Worm (Caenorhabditis elegans) whole organism, young adult: ENCODE data around the gene sre-35.

Experiments used
- F10E7.11 ChIP-seq: sonication (generic microtip); optimal IDR thresholded peaks from 2 replicates; lab custom pipeline; 2017; ENCODE audit warnings: mild to moderate bottlenecking, missing genetic modification characterization, moderate library complexity, missing compliant biosample characterization
- F23B12.7 ChIP-seq: sonication (generic microtip); optimal IDR thresholded peaks from 2 replicates; lab custom pipeline; 2017; ENCODE audit warnings: missing genetic modification characterization, mild to moderate bottlenecking, missing compliant biosample characterization, antibody characterized with exemption, moderate library complexity; ENCODE audit not compliant: insufficient read depth
- F33H1.4 ChIP-seq: fragments of 200-800 bp; sonication (Bioruptor generic); IDR thresholded peaks from 2 replicates; pipeline ENCODE4 v1.3.6; 2022; ENCODE audit warnings: missing genetic modification reagents, missing genetic modification characterization, missing compliant biosample characterization
- F37B4.10 ChIP-seq: fragments of 200-800 bp; sonication (Bioruptor generic); IDR thresholded peaks from 2 replicates; pipeline ENCODE4 v1.3.6; 2022; ENCODE audit warnings: missing genetic modification characterization, missing compliant biosample characterization
- F49E8.2 ChIP-seq: sonication (generic microtip); optimal IDR thresholded peaks from 3 replicates; lab custom pipeline; 2017; ENCODE audit warnings: missing genetic modification characterization, mild to moderate bottlenecking, missing compliant biosample characterization, antibody characterized with exemption, moderate library complexity; ENCODE audit not compliant: insufficient read depth
- F57A8.1 ChIP-seq: fragments of 200-800 bp; sonication (Bioruptor generic); optimal IDR thresholded peaks from 2 replicates; lab custom pipeline; 2018; ENCODE audit warnings: mild to moderate bottlenecking, missing genetic modification characterization, moderate library complexity, missing compliant biosample characterization
- F57C9.4 ChIP-seq: sonication (generic microtip); optimal IDR thresholded peaks from 2 replicates; lab custom pipeline; 2017; ENCODE audit warnings: mild to moderate bottlenecking, missing genetic modification characterization, missing compliant biosample characterization
- K12H6.12 ChIP-seq: fragments of 200-800 bp; sonication (Bioruptor generic); optimal IDR thresholded peaks from 2 replicates; lab custom pipeline; 2018; ENCODE audit warnings: mild to moderate bottlenecking, missing genetic modification characterization, missing compliant biosample characterization
- Y56A3A.18 ChIP-seq: fragments of 200-800 bp; sonication (Bioruptor generic); IDR thresholded peaks from 2 replicates; pipeline ENCODE4 v1.3.6; 2022; ENCODE audit warnings: missing genetic modification reagents, missing genetic modification characterization, missing compliant biosample characterization
- atf-7 ChIP-seq: sonication (generic microtip); optimal IDR thresholded peaks from 2 replicates; lab custom pipeline; 2017; ENCODE audit warnings: mild to moderate bottlenecking, missing genetic modification characterization, missing compliant biosample characterization
- bed-2 ChIP-seq: fragments of 200-800 bp; sonication (Bioruptor generic); IDR thresholded peaks from 2 replicates; pipeline ENCODE4 v1.3.6; 2022; ENCODE audit warnings: missing genetic modification reagents, missing genetic modification characterization, missing compliant biosample characterization
- ceh-100 ChIP-seq: fragments of 200-800 bp; sonication (Bioruptor generic); IDR thresholded peaks from 2 replicates; pipeline ENCODE4 v1.3.6; 2022; ENCODE audit warnings: missing genetic modification reagents, missing genetic modification characterization, missing compliant biosample characterization
- die-1 ChIP-seq: sonication (generic microtip); optimal IDR thresholded peaks from 2 replicates; lab custom pipeline; 2016; ENCODE audit warnings: missing genotype, mild to moderate bottlenecking, missing genetic modification characterization, missing compliant biosample characterization
- ekl-4 ChIP-seq: fragments of 200-800 bp; sonication (Bioruptor generic); IDR thresholded peaks from 2 replicates; pipeline ENCODE4 v1.3.6; 2022; ENCODE audit warnings: missing genetic modification reagents, missing genetic modification characterization, missing compliant biosample characterization
- ets-4 ChIP-seq: fragments of 200-800 bp; sonication (Bioruptor generic); optimal IDR thresholded peaks from 2 replicates; lab custom pipeline; 2018; ENCODE audit warnings: mild to moderate bottlenecking, missing genetic modification characterization, missing compliant biosample characterization
- fkh-3 ChIP-seq: sonication (generic microtip); optimal IDR thresholded peaks from 2 replicates; lab custom pipeline; 2016; ENCODE audit warnings: mild to moderate bottlenecking, missing genetic modification characterization, missing compliant biosample characterization
- gei-17 ChIP-seq: fragments of 200-800 bp; sonication (Bioruptor generic); optimal IDR thresholded peaks from 2 replicates; lab custom pipeline; 2018; ENCODE audit warnings: mild to moderate bottlenecking, missing genetic modification characterization, missing compliant biosample characterization
- hlh-12 ChIP-seq: sonication (generic microtip); optimal IDR thresholded peaks from 2 replicates; lab custom pipeline; 2016; ENCODE audit warnings: missing genetic modification characterization, missing compliant biosample characterization
- hrde-1 ChIP-seq: sonication (generic microtip); optimal IDR thresholded peaks from 2 replicates; lab custom pipeline; 2016; ENCODE audit warnings: missing genetic modification characterization, mild to moderate bottlenecking, missing compliant biosample characterization, moderate library complexity, missing genotype, missing genetic modification reagents, borderline replicate concordance
- lin-35 ChIP-seq, 3 experiments: fragments of 150-350 bp in 2 of 3; sonication (generic microtip) in 1 of 3; optimal IDR thresholded peaks; 2 replicates each; lab custom pipeline; 2014 to 2018; ENCODE audit warnings: missing biosample characterization in 3 of 3, missing genetic modification characterization in 3 of 3, missing genetic modification reagents in 3 of 3
- lin-54 ChIP-seq: fragments of 200-800 bp; sonication (Bioruptor generic); optimal IDR thresholded peaks from 2 replicates; lab custom pipeline; 2018; ENCODE audit warnings: mild to moderate bottlenecking, missing genetic modification characterization, missing compliant biosample characterization
- lsl-1 ChIP-seq: fragments of 200-800 bp; sonication (Bioruptor generic); optimal IDR thresholded peaks from 2 replicates; lab custom pipeline; 2018; ENCODE audit warnings: mild to moderate bottlenecking, missing genetic modification characterization, moderate library complexity, missing compliant biosample characterization
- madf-6 ChIP-seq: fragments of 200-800 bp; sonication (Bioruptor generic); IDR thresholded peaks from 2 replicates; pipeline ENCODE4 v1.3.6; 2022; ENCODE audit warnings: missing genetic modification reagents, missing genetic modification characterization, missing compliant biosample characterization
- madf-8 ChIP-seq: fragments of 200-800 bp; sonication (Bioruptor generic); conservative IDR thresholded peaks from 2 replicates; pipeline ENCODE4 v1.3.6; 2022; ENCODE audit warnings: missing genetic modification reagents, missing genetic modification characterization, missing compliant biosample characterization
- mes-4 ChIP-seq: sonication (generic microtip); optimal IDR thresholded peaks from 2 replicates; lab custom pipeline; 2016; ENCODE audit warnings: missing genotype, missing genetic modification characterization, missing compliant biosample characterization
- nhr-90 ChIP-seq: sonication (generic microtip); optimal IDR thresholded peaks from 2 replicates; lab custom pipeline; 2016; ENCODE audit warnings: missing genotype, mild to moderate bottlenecking, missing genetic modification characterization, missing compliant biosample characterization
- rcor-1 ChIP-seq: fragments of 200-800 bp; sonication (Bioruptor generic); IDR thresholded peaks from 2 replicates; pipeline ENCODE4 v1.3.6; 2022; ENCODE audit warnings: missing genetic modification reagents, missing genetic modification characterization, missing compliant biosample characterization
- rec-8 ChIP-seq, 2 experiments: sonication (generic microtip); optimal IDR thresholded peaks; 2 replicates each; lab custom pipeline; 2016; ENCODE audit warnings: mild to moderate bottlenecking in 2 of 2, missing genetic modification characterization in 2 of 2, missing genetic modification reagents in 2 of 2, missing genotype in 2 of 2, missing biosample characterization in 1 of 2, missing compliant biosample characterization in 1 of 2, moderate library complexity in 1 of 2
- sdz-38 ChIP-seq: sonication (generic microtip); optimal IDR thresholded peaks from 2 replicates; lab custom pipeline; 2016; ENCODE audit warnings: missing genotype, missing genetic modification characterization, missing compliant biosample characterization
- sea-2 ChIP-seq: fragments of 200-800 bp; sonication (Bioruptor generic); IDR thresholded peaks from 2 replicates; pipeline ENCODE4 v1.3.6; 2022; ENCODE audit warnings: missing genetic modification characterization, missing compliant biosample characterization
- snpc-1.1 ChIP-seq: sonication (generic microtip); optimal IDR thresholded peaks from 2 replicates; lab custom pipeline; 2017; ENCODE audit warnings: missing genetic modification characterization, mild to moderate bottlenecking, missing compliant biosample characterization, antibody characterized with exemption, moderate library complexity, missing genotype, missing genetic modification reagents; ENCODE audit not compliant: insufficient read depth
- snpc-3.4 ChIP-seq: sonication (generic microtip); optimal IDR thresholded peaks from 2 replicates; lab custom pipeline; 2017; ENCODE audit warnings: missing genetic modification characterization, mild to moderate bottlenecking, missing compliant biosample characterization, antibody characterized with exemption, moderate library complexity, missing genotype, missing genetic modification reagents
- sptf-2 ChIP-seq: fragments of 200-800 bp; sonication (Bioruptor generic); optimal IDR thresholded peaks from 2 replicates; lab custom pipeline; 2018; ENCODE audit warnings: mild to moderate bottlenecking, missing genetic modification characterization, missing compliant biosample characterization
- unc-62 ChIP-seq: fragments of 150-350 bp; optimal IDR thresholded peaks from 2 replicates; lab custom pipeline; 2014; ENCODE audit warnings: missing biosample characterization, missing genetic modification reagents, missing genetic modification characterization
- xnd-1 ChIP-seq: sonication (generic microtip); optimal IDR thresholded peaks from 2 replicates; lab custom pipeline; 2016; ENCODE audit warnings: missing genotype, missing genetic modification reagents, missing genetic modification characterization, missing compliant biosample characterization
- zim-3 ChIP-seq: sonication (generic microtip); optimal IDR thresholded peaks from 2 replicates; lab custom pipeline; 2017; ENCODE audit warnings: mild to moderate bottlenecking, missing genetic modification characterization, moderate library complexity, missing compliant biosample characterization
- ztf-28 ChIP-seq: fragments of 200-800 bp; sonication (Bioruptor generic); IDR thresholded peaks from 2 replicates; pipeline ENCODE4 v1.3.6; 2022; ENCODE audit warnings: missing genetic modification reagents, missing genetic modification characterization, missing compliant biosample characterization
- ztf-3 ChIP-seq: fragments of 200-800 bp; sonication (Bioruptor generic); optimal IDR thresholded peaks from 2 replicates; lab custom pipeline; 2018; ENCODE audit warnings: mild to moderate bottlenecking, missing genetic modification characterization, missing compliant biosample characterization
- ztf-6 ChIP-seq: fragments of 200-800 bp; sonication (Bioruptor generic); IDR thresholded peaks from 2 replicates; pipeline ENCODE4 v1.3.6; 2022; ENCODE audit warnings: missing genetic modification reagents, missing genetic modification characterization, missing compliant biosample characterization

The sre-35 gene

DNA sequence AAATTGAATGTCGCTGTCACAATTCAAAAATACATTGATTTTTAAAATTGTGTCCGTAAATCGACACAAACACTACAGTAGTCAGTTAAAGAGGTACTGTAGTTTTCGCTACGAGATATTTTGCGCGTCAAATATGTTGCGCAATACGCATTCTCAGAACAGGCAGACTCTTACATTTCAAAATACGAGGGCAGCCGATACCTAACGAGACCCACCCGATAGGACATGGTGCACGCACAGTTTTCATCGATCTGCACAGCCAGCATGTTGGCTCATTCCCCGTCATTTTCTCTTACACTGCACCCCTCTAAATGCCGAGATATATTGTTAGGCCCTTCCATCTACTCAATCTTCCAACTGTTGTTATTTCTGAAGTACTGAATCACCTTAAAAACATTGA is 9.6 kb upstream of the sre-35 start, which contains the start of gene F15A4.2:
Gene F15A4.2 (plus strand): TSS at position 301 of the 400 bp plus-strand sequence.
- TF ChIP-seq nhr-90: no peak
- TF ChIP-seq F37B4.10 (GFP tag; lab: Robert Waterston, UW): no peak
- no peak for TF ChIP-seq F57A8.1 (GFP tag; lab: Kevin White, UChicago)
- TF ChIP-seq gei-17 (GFP tag; lab: Kevin White, UChicago): no peak
- no peak for TF ChIP-seq rcor-1

ce11 chrII:12460602-12461453 is 8.2 kb upstream of the sre-35 start, which contains the start of gene tag-280:
TSS of gene tag-280 (plus strand) at chrII:12460652.
- no peak for TF ChIP-seq F23B12.7 (tag; lab: Kevin White, UChicago)
- no peak for TF ChIP-seq fkh-3
- TF ChIP-seq lsl-1 (GFP tag; lab: Kevin White, UChicago): peak; percentile 75
- peak; percentile 66 for TF ChIP-seq F33H1.4 (GFP tag; lab: Robert Waterston, UW)
- no peak for TF ChIP-seq ztf-28
- no peak for TF ChIP-seq F49E8.2 (tag; lab: Kevin White, UChicago)
- TF ChIP-seq ceh-100 (GFP tag; lab: Robert Waterston, UW): no peak
- TF ChIP-seq mes-4 (tag; lab: Kevin White, UChicago): no peak
- peak; percentile 36 for TF ChIP-seq xnd-1 (tag; lab: Kevin White, UChicago)
- TF ChIP-seq sdz-38 (tag; lab: Kevin White, UChicago): no peak
- TF ChIP-seq F10E7.11 (tag; lab: Kevin White, UChicago): no peak
- peak; percentile 61; the same call in 1 of the 2 replicates for TF ChIP-seq madf-6 (GFP tag; lab: Robert Waterston, UW)
- no peak for TF ChIP-seq lin-35 (GFP tag; optimal IDR thresholded peaks at IDR 0.05; lab: Kevin White, UChicago)
- no peak for TF ChIP-seq ekl-4 (GFP tag; lab: Robert Waterston, UW)
- TF ChIP-seq sea-2 (GFP tag; lab: Robert Waterston, UW): no peak
- no peak for TF ChIP-seq rec-8 (tag; optimal IDR thresholded peaks at IDR 0.05; lab: Kevin White, UChicago)
- no peak for TF ChIP-seq madf-8 (GFP tag; lab: Robert Waterston, UW)
- TF ChIP-seq F57C9.4 (tag; lab: Kevin White, UChicago): no peak
- no peak for TF ChIP-seq die-1 (tag; lab: Kevin White, UChicago)
- no peak for TF ChIP-seq lin-54
- TF ChIP-seq Y56A3A.18 (GFP tag; lab: Robert Waterston, UW): no peak
- TF ChIP-seq sptf-2 (GFP tag; lab: Kevin White, UChicago): no peak
- TF ChIP-seq atf-7 (tag; lab: Kevin White, UChicago): no peak
- TF ChIP-seq zim-3 (tag; lab: Kevin White, UChicago): no peak
- no peak for TF ChIP-seq hrde-1 (tag; lab: Kevin White, UChicago)
- no peak for TF ChIP-seq unc-62 (GFP tag; lab: Kevin White, UChicago)
- no peak for TF ChIP-seq F57A8.1 (GFP tag; lab: Kevin White, UChicago)
- TF ChIP-seq ztf-6 (GFP tag; lab: Robert Waterston, UW): no peak
- TF ChIP-seq bed-2 (GFP tag; lab: Robert Waterston, UW): no peak
- TF ChIP-seq snpc-3.4 (tag; lab: Kevin White, UChicago): no peak
- TF ChIP-seq hlh-12: no peak
- no peak for TF ChIP-seq snpc-1.1 (tag; lab: Kevin White, UChicago)
- TF ChIP-seq ztf-3 (GFP tag; lab: Kevin White, UChicago): no peak
- no peak for TF ChIP-seq K12H6.12
- no peak for TF ChIP-seq ets-4 (GFP tag; lab: Kevin White, UChicago)
